Fruit fly (Drosophila melanogaster) whole organism, embryonic: ENCODE results near the gene Mocs1.

Source experiments
- Ada2b ChIP-seq: fragments of 200-800 bp; sonication (Bioruptor generic); IDR thresholded peaks from 2 replicates; pipeline ENCODE4 v1.3.6; 2022; ENCODE audit warnings: missing biosample characterization, missing genetic modification characterization
- Adf1 ChIP-seq: fragments of 200-800 bp; sonication (Bioruptor generic); IDR thresholded peaks from 2 replicates; pipeline ENCODE4 v1.3.6; 2022; ENCODE audit warnings: missing biosample characterization, missing genetic modification characterization
- Asciz ChIP-seq: fragments of 200-800 bp; sonication (Bioruptor generic); optimal IDR thresholded peaks from 2 replicates; lab custom pipeline; 2017; ENCODE audit warnings: missing biosample characterization, mild to moderate bottlenecking, missing genetic modification characterization, missing genetic modification reagents
- BtbVII ChIP-seq: fragments of 200-800 bp; sonication (Bioruptor generic); optimal IDR thresholded peaks from 3 replicates; lab custom pipeline; 2017; ENCODE audit warnings: missing biosample characterization, mild to moderate bottlenecking, missing genetic modification characterization
- CG11398 ChIP-seq: fragments of 200-800 bp; sonication (Bioruptor generic); optimal IDR thresholded peaks from 2 replicates; lab custom pipeline; 2016; ENCODE audit warnings: missing biosample characterization, missing genetic modification characterization
- CG11456 ChIP-seq: fragments of 200-800 bp; sonication (Bioruptor generic); IDR thresholded peaks from 3 replicates; pipeline ENCODE4 v1.3.6; 2022; ENCODE audit warnings: missing biosample characterization, missing genetic modification characterization
- CG17328 ChIP-seq: fragments of 200-800 bp; sonication (Bioruptor generic); IDR thresholded peaks from 2 replicates; pipeline ENCODE4 v1.3.6; 2022; ENCODE audit warnings: missing biosample characterization, missing genetic modification characterization
- CG17568 ChIP-seq: fragments of 200-800 bp; sonication (Bioruptor generic); optimal IDR thresholded peaks from 2 replicates; lab custom pipeline; 2018; ENCODE audit warnings: missing biosample characterization, mild to moderate bottlenecking, missing genetic modification characterization, moderate library complexity
- CG1832 ChIP-seq: fragments of 200-800 bp; sonication (Bioruptor generic); optimal IDR thresholded peaks from 2 replicates; lab custom pipeline; 2017; ENCODE audit warnings: missing biosample characterization, mild to moderate bottlenecking, missing genetic modification characterization, inconsistent platforms
- CG2875 ChIP-seq: fragments of 200-800 bp; sonication (Bioruptor generic); optimal IDR thresholded peaks from 2 replicates; lab custom pipeline; 2017; ENCODE audit warnings: missing biosample characterization, mild to moderate bottlenecking, missing genetic modification characterization, missing genetic modification reagents
- CG34224 ChIP-seq: fragments of 200-800 bp; sonication (Bioruptor generic); IDR thresholded peaks from 3 replicates; pipeline ENCODE4 v1.3.6; 2022; ENCODE audit warnings: missing biosample characterization, missing genetic modification characterization; ENCODE audit not compliant: partially characterized antibody
- CG3726 ChIP-seq: fragments of 200-800 bp; sonication (Bioruptor generic); IDR thresholded peaks from 3 replicates; pipeline ENCODE4, ENCODE4 v1.3.6; 2022; ENCODE audit warnings: missing biosample characterization, missing genetic modification characterization
- CG4424 ChIP-seq: fragments of 200-800 bp; sonication (Bioruptor generic); optimal IDR thresholded peaks from 3 replicates; lab custom pipeline; 2016; ENCODE audit warnings: missing biosample characterization, missing genetic modification characterization
- CG4730 ChIP-seq: fragments of 200-800 bp; sonication (Bioruptor generic); IDR thresholded peaks from 2 replicates; pipeline ENCODE4 v1.3.6; 2022; ENCODE audit warnings: missing biosample characterization, missing genetic modification characterization
- CG5953 ChIP-seq: fragments of 200-800 bp; sonication (Bioruptor generic); IDR thresholded peaks from 2 replicates; pipeline ENCODE4 v1.3.6; 2022; ENCODE audit warnings: missing biosample characterization, missing genetic modification characterization
- CG7271 ChIP-seq: fragments of 200-800 bp; sonication (Bioruptor generic); optimal IDR thresholded peaks from 2 replicates; lab custom pipeline; 2018; ENCODE audit warnings: missing biosample characterization, mild to moderate bottlenecking, missing genetic modification characterization, moderate library complexity
- CG7963 ChIP-seq: fragments of 200-800 bp; sonication (Bioruptor generic); IDR thresholded peaks from 3 replicates; pipeline ENCODE4 v1.3.6; 2022; ENCODE audit warnings: missing biosample characterization, missing genetic modification characterization; ENCODE audit not compliant: partially characterized antibody
- CG9437 ChIP-seq: fragments of 200-800 bp; sonication (Bioruptor generic); optimal IDR thresholded peaks from 2 replicates; lab custom pipeline; 2018; ENCODE audit warnings: missing biosample characterization, mild to moderate bottlenecking, missing genetic modification characterization
- CkIIα-i1 ChIP-seq: fragments of 200-800 bp; sonication (Bioruptor generic); IDR thresholded peaks from 2 replicates; pipeline ENCODE4 v1.3.6; 2022; ENCODE audit warnings: missing biosample characterization, missing genetic modification characterization
- Dbx ChIP-seq: fragments of 200-800 bp; sonication (Bioruptor generic); IDR thresholded peaks from 3 replicates; pipeline ENCODE4 v1.3.6; 2022; ENCODE audit warnings: missing biosample characterization, missing genetic modification characterization
- Fer3 ChIP-seq: fragments of 200-800 bp; sonication (Bioruptor generic); optimal IDR thresholded peaks from 2 replicates; lab custom pipeline; 2018; ENCODE audit warnings: missing biosample characterization, mild to moderate bottlenecking, missing genetic modification characterization, moderate library complexity
- GATAe ChIP-seq: fragments of 200-800 bp; sonication (Bioruptor generic); conservative IDR thresholded peaks from 2 replicates; pipeline ENCODE4 v1.3.6; 2022; ENCODE audit warnings: missing biosample characterization, missing genetic modification characterization
- Gsc ChIP-seq: fragments of 200-800 bp; sonication (Bioruptor generic); IDR thresholded peaks from 2 replicates; pipeline ENCODE4 v1.3.6; 2022; ENCODE audit warnings: missing biosample characterization, missing genetic modification characterization
- Gug ChIP-seq: fragments of 200-800 bp; sonication (Bioruptor generic); IDR thresholded peaks from 4 replicates; pipeline ENCODE4 v1.3.6; 2022; ENCODE audit warnings: missing biosample characterization, missing genetic modification characterization
- MBD-R2 ChIP-seq: fragments of 200-800 bp; sonication (Bioruptor generic); IDR thresholded peaks from 2 replicates; pipeline ENCODE4 v1.3.6; 2022; ENCODE audit warnings: missing biosample characterization, missing genetic modification characterization
- Mes4 ChIP-seq: fragments of 200-800 bp; sonication (Bioruptor generic); optimal IDR thresholded peaks from 2 replicates; lab custom pipeline; 2016; ENCODE audit warnings: missing biosample characterization, missing genetic modification characterization
- NFAT ChIP-seq: fragments of 200-800 bp; sonication (Bioruptor generic); IDR thresholded peaks from 2 replicates; pipeline ENCODE4 v1.3.6; 2022; ENCODE audit warnings: missing biosample characterization, missing genetic modification characterization
- Scr ChIP-seq: fragments of 200-800 bp; sonication (Bioruptor generic); IDR thresholded peaks from 2 replicates; pipeline ENCODE4 v1.3.6; 2022; ENCODE audit warnings: missing biosample characterization, missing genetic modification characterization; ENCODE audit not compliant: partially characterized antibody
- Sin3A ChIP-seq: fragments of >200 bp; optimal IDR thresholded peaks from 2 replicates; lab custom pipeline; 2018
- Sox102F ChIP-seq: fragments of 200-800 bp; sonication (Bioruptor generic); optimal IDR thresholded peaks from 2 replicates; lab custom pipeline; 2018; ENCODE audit warnings: missing biosample characterization, mild to moderate bottlenecking, missing genetic modification characterization, moderate library complexity
- Spps ChIP-seq: fragments of 200-800 bp; sonication (Bioruptor generic); optimal IDR thresholded peaks from 2 replicates; lab custom pipeline; 2018; ENCODE audit warnings: missing biosample characterization, mild to moderate bottlenecking, missing genetic modification characterization
- Ssrp ChIP-seq: fragments of 200-800 bp; sonication (Bioruptor generic); optimal IDR thresholded peaks from 2 replicates; lab custom pipeline; 2018; ENCODE audit warnings: missing biosample characterization, mild to moderate bottlenecking, missing genetic modification characterization, moderate library complexity
- Vsx1 ChIP-seq: fragments of 200-800 bp; sonication (Bioruptor generic); optimal IDR thresholded peaks from 2 replicates; lab custom pipeline; 2017; ENCODE audit warnings: missing biosample characterization, mild to moderate bottlenecking, missing genetic modification characterization, missing genetic modification reagents
- bbx ChIP-seq: fragments of 200-800 bp; sonication (Bioruptor generic); IDR thresholded peaks from 2 replicates; pipeline ENCODE4 v1.3.6; 2022; ENCODE audit warnings: missing biosample characterization, missing genetic modification characterization; ENCODE audit not compliant: partially characterized antibody
- cato ChIP-seq: fragments of 200-800 bp; sonication (Bioruptor generic); optimal IDR thresholded peaks from 2 replicates; lab custom pipeline; 2016; ENCODE audit warnings: missing biosample characterization, missing genetic modification characterization, borderline replicate concordance
- crc ChIP-seq: fragments of 200-800 bp; sonication (Bioruptor generic); optimal IDR thresholded peaks from 2 replicates; lab custom pipeline; 2016; ENCODE audit warnings: missing biosample characterization, missing genetic modification characterization
- disco-r ChIP-seq: fragments of 200-800 bp; sonication (Bioruptor generic); optimal IDR thresholded peaks from 2 replicates; lab custom pipeline; 2016; ENCODE audit warnings: missing biosample characterization, missing genetic modification characterization
- grau ChIP-seq: fragments of 200-800 bp; optimal IDR thresholded peaks from 3 replicates; lab custom pipeline; 2019; ENCODE audit warnings: missing biosample characterization, mild to moderate bottlenecking, missing genetic modification characterization, moderate library complexity
- gro ChIP-seq: fragments of 200-800 bp; sonication (Bioruptor generic); optimal IDR thresholded peaks from 2 replicates; lab custom pipeline; 2016; ENCODE audit warnings: missing biosample characterization, missing genetic modification characterization
- hbn ChIP-seq: fragments of 200-800 bp; sonication (Bioruptor generic); IDR thresholded peaks from 2 replicates; pipeline ENCODE4 v1.3.6; 2022; ENCODE audit warnings: missing biosample characterization, missing genetic modification characterization; ENCODE audit not compliant: partially characterized antibody
- her ChIP-seq: fragments of 200-800 bp; sonication (Bioruptor generic); optimal IDR thresholded peaks from 2 replicates; lab custom pipeline; 2016; ENCODE audit warnings: missing biosample characterization, missing genetic modification characterization
- klu ChIP-seq: fragments of 200-800 bp; sonication (Bioruptor generic); IDR thresholded peaks from 2 replicates; pipeline ENCODE4 v1.3.6; 2022; ENCODE audit warnings: missing biosample characterization, missing genetic modification characterization
- lilli ChIP-seq: fragments of 200-800 bp; sonication (Bioruptor generic); optimal IDR thresholded peaks from 3 replicates; lab custom pipeline; 2016; ENCODE audit warnings: missing biosample characterization, missing genetic modification characterization
- lmd ChIP-seq: fragments of 200-800 bp; sonication (Bioruptor generic); IDR thresholded peaks from 2 replicates; pipeline ENCODE4 v1.3.6; 2022; ENCODE audit warnings: missing biosample characterization, missing genetic modification characterization
- luna ChIP-seq: fragments of 200-800 bp; sonication (Bioruptor generic); optimal IDR thresholded peaks from 2 replicates; lab custom pipeline; 2016; ENCODE audit warnings: missing biosample characterization, missing genetic modification characterization
- nmo ChIP-seq: fragments of 200-800 bp; sonication (Bioruptor generic); optimal IDR thresholded peaks from 2 replicates; lab custom pipeline; 2018; ENCODE audit warnings: missing biosample characterization, mild to moderate bottlenecking, missing genetic modification characterization, moderate library complexity
- otp ChIP-seq: fragments of 200-800 bp; sonication (Bioruptor generic); IDR thresholded peaks from 3 replicates; pipeline ENCODE4, ENCODE4 v1.3.6; 2022; ENCODE audit warnings: missing biosample characterization, missing genetic modification characterization
- tgo ChIP-seq: fragments of 200-800 bp; sonication (Bioruptor generic); IDR thresholded peaks from 3 replicates; pipeline ENCODE4 v1.3.6; 2022; ENCODE audit warnings: missing biosample characterization, missing genetic modification characterization
- unpg ChIP-seq: fragments of 200-800 bp; sonication (Bioruptor generic); optimal IDR thresholded peaks from 3 replicates; lab custom pipeline; 2018; ENCODE audit warnings: missing biosample characterization, mild to moderate bottlenecking, missing genetic modification characterization, moderate library complexity
- wdn ChIP-seq: fragments of 200-800 bp; sonication (Bioruptor generic); IDR thresholded peaks from 2 replicates; pipeline ENCODE4 v1.3.6; 2022; ENCODE audit warnings: missing biosample characterization, missing genetic modification characterization
- wor ChIP-seq: fragments of 200-800 bp; sonication (Bioruptor generic); IDR thresholded peaks from 2 replicates; pipeline ENCODE4 v1.3.6; 2022; ENCODE audit warnings: missing biosample characterization, missing genetic modification characterization

The Mocs1 gene

dm6 chr3L:11093046-11093520, 22.8 kb downstream of the Mocs1 start, which contains the start of gene JIL-1 (continued):
- TF ChIP-seq luna (GFP tag; lab: Kevin White, UChicago) (no peak), Sin3A (lab: Kevin White, UChicago) (peak; percentile 47), gro (GFP tag; lab: Kevin White, UChicago) (peak; percentile 48), CG11398 (no peak), CG7271 (tag; lab: Kevin White, UChicago) (no peak), CG34224 (GFP tag; lab: Robert Waterston, UW) (peak; percentile 83), her (GFP tag; lab: Kevin White, UChicago) (no peak), nmo (GFP tag; lab: Kevin White, UChicago) (peak; percentile 56), BtbVII (GFP tag; lab: Kevin White, UChicago) (peak; percentile 39), GATAe (GFP tag; lab: Robert Waterston, UW) (no peak), CG2875 (no peak), wdn (GFP tag; lab: Robert Waterston, UW) (peak; percentile 65), CG5953 (GFP tag; lab: Robert Waterston, UW) (peak; percentile 56), CG3726 (GFP tag; lab: Robert Waterston, UW) (no peak; the same call in 2 of the 3 replicates), Dbx (GFP tag; lab: Robert Waterston, UW) (peak; percentile 93), CG11456 (GFP tag; lab: Robert Waterston, UW) (peak; percentile 84), bbx (GFP tag; lab: Robert Waterston, UW) (peak; percentile 89), disco-r (GFP tag; lab: Kevin White, UChicago) (no peak), CG1832 (GFP tag; lab: Kevin White, UChicago) (no peak), CkIIα-i1 (GFP tag; lab: Robert Waterston, UW) (no peak), CG4424 (peak; percentile 44), klu (GFP tag; lab: Robert Waterston, UW) (no peak), wor (GFP tag; lab: Robert Waterston, UW) (0 out of 2 replicates have a peak, but pooled peaks have one; percentile 11), MBD-R2 (peak; percentile 88), Gsc (GFP tag; lab: Robert Waterston, UW) (no peak), unpg (peak; percentile 30), Asciz (GFP tag; lab: Kevin White, UChicago) (peak; percentile 33), CG4730 (peak; percentile 50), tgo (GFP tag; lab: Robert Waterston, UW) (peak; percentile 76), Fer3 (peak; percentile 54), lmd (GFP tag; lab: Robert Waterston, UW) (peak; percentile 76; the same call in 1 of the 2 replicates), Scr (GFP tag; lab: Robert Waterston, UW) (peak; percentile 88), CG17328 (GFP tag; lab: Robert Waterston, UW) (peak; percentile 64), otp (0 out of 3 replicates have a peak, but pooled peaks have one; percentile 11), NFAT (peak; percentile 92), CG7963 (GFP tag; lab: Robert Waterston, UW) (peak; percentile 79), Gug (peak; percentile 80), Ssrp (tag; lab: Kevin White, UChicago) (peak; percentile 38), crc (no peak), Adf1 (GFP tag; lab: Robert Waterston, UW) (peak; percentile 55; the same call in 1 of the 2 replicates), cato (GFP tag; lab: Kevin White, UChicago) (peak; percentile 21), hbn (GFP tag; lab: Robert Waterston, UW) (peak; percentile 75), CG9437 (GFP tag; lab: Kevin White, UChicago) (peak; percentile 30), Vsx1 (GFP tag; lab: Kevin White, UChicago) (peak; percentile 19), grau (peak; percentile 66), CG17568 (GFP tag; lab: Kevin White, UChicago) (peak; percentile 25), Mes4 (GFP tag; lab: Kevin White, UChicago) (no peak), Sox102F (peak; percentile 42), Spps (tag; lab: Kevin White, UChicago) (no peak), Ada2b (GFP tag; lab: Robert Waterston, UW) (peak; percentile 66), lilli (GFP tag; lab: Kevin White, UChicago) (peak; percentile 76)
